Worm (Caenorhabditis elegans) whole organism, mixed stage, embryonic: ENCODE data around the gene C31H1.5.

Experiments
- ceh-43 ChIP-seq: fragments of 200-800 bp; sonication (Bioruptor generic); optimal IDR thresholded peaks from 2 replicates; lab custom pipeline; 2018; ENCODE audit warnings: mild to moderate bottlenecking, missing genetic modification characterization, moderate library complexity, missing compliant biosample characterization
- elt-3 ChIP-seq: fragments of 150-350 bp; optimal IDR thresholded peaks from 2 replicates; lab custom pipeline; 2014; ENCODE audit warnings: missing biosample characterization, missing genetic modification characterization
- nhr-28 ChIP-seq: fragments of 150-350 bp; optimal IDR thresholded peaks from 2 replicates; lab custom pipeline; 2014; ENCODE audit warnings: missing biosample characterization, missing genetic modification characterization
- unc-62 ChIP-seq: fragments of 150-350 bp; optimal IDR thresholded peaks from 2 replicates; lab custom pipeline; 2014; ENCODE audit warnings: missing biosample characterization, missing genetic modification reagents, missing genetic modification characterization

DNA sequence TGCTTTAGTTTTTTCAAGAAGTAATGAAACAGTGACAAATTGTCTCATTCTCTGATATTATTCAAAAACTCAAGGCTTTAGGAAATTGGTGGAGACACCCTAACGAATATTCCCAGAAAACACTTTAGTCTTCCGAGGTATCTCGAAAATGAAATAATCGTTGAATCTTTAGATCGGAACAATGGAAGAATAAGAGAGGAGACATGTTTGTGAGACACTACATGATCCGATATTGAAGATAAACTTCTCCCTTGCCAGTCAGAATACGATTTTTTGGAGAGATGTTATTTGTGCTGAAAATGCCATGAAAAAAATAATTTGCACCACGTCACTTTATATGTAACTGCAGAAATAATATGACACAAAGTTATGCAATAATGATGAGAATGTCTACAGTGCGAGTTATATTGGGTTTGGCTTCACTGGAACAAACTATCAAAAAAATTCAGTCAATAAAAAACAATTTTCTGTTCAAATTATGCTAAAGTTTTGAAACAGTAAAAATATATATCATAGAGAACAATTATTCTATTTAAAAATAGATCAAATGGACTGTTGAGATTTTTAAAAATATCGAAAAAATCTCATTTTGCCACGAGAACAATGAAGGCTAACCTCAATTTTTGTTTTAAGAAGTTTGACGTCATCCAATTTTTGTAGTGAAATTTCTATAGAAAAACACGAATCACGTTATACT is 35.2 kb downstream of the C31H1.5 start:
- no peak for TF ChIP-seq unc-62 (GFP tag; lab: Kevin White, UChicago)
- TF ChIP-seq elt-3 = no peak
- no peak for TF ChIP-seq ceh-43 (GFP tag; lab: Kevin White, UChicago)
- no peak for TF ChIP-seq nhr-28
